Fruit fly (Drosophila melanogaster) whole organism, embryonic: ENCODE measurements around the gene Mabi.
A peak's percentile ranks its signal among the peaks of the same experiment; 100 is the strongest.

Source experiments
- CG10543 ChIP-seq: fragments of 200-800 bp; sonication (Bioruptor generic); optimal IDR thresholded peaks from 3 replicates; lab custom pipeline; 2017; ENCODE audit warnings: missing biosample characterization, mild to moderate bottlenecking, missing genetic modification characterization, moderate library complexity
- CG11247 ChIP-seq: fragments of 200-800 bp; sonication (Bioruptor generic); IDR thresholded peaks from 2 replicates; pipeline ENCODE4 v1.3.6; 2022; ENCODE audit warnings: missing biosample characterization, missing genetic modification characterization
- CG1233 ChIP-seq: fragments of 200-800 bp; sonication (Bioruptor generic); optimal IDR thresholded peaks from 4 replicates; lab custom pipeline; 2018; ENCODE audit warnings: missing biosample characterization, mild to moderate bottlenecking, missing genetic modification characterization
- CG12769 ChIP-seq: fragments of 200-800 bp; sonication (Bioruptor generic); optimal IDR thresholded peaks from 2 replicates; lab custom pipeline; 2019; ENCODE audit warnings: missing biosample characterization, mild to moderate bottlenecking, missing genetic modification characterization, moderate library complexity
- CG13775 ChIP-seq: fragments of 200-800 bp; sonication (Bioruptor generic); optimal IDR thresholded peaks from 3 replicates; lab custom pipeline; 2017; ENCODE audit warnings: missing biosample characterization, mild to moderate bottlenecking, missing genetic modification characterization
- CG1529 ChIP-seq: fragments of 200-800 bp; sonication (Bioruptor generic); optimal IDR thresholded peaks from 3 replicates; lab custom pipeline; 2018; ENCODE audit warnings: missing biosample characterization, missing genetic modification characterization
- CG1602 ChIP-seq: fragments of 200-800 bp; sonication (Bioruptor generic); optimal IDR thresholded peaks from 3 replicates; lab custom pipeline; 2016; ENCODE audit warnings: missing biosample characterization, missing genetic modification characterization
- CG17829 ChIP-seq: fragments of 200-800 bp; optimal IDR thresholded peaks from 2 replicates; lab custom pipeline; 2019; ENCODE audit warnings: missing biosample characterization, mild to moderate bottlenecking, missing genetic modification characterization, moderate library complexity
- CG18011 ChIP-seq: fragments of 200-800 bp; sonication (Bioruptor generic); optimal IDR thresholded peaks from 2 replicates; lab custom pipeline; 2017; ENCODE audit warnings: missing biosample characterization, missing genetic modification characterization, mild to moderate bottlenecking, moderate library complexity, missing genotype
- CG31441 ChIP-seq: fragments of 200-800 bp; sonication (Bioruptor generic); IDR thresholded peaks from 2 replicates; pipeline ENCODE4 v1.3.6; 2022; ENCODE audit warnings: missing biosample characterization, missing genetic modification characterization
- CG32767 ChIP-seq: fragments of 200-800 bp; sonication (Bioruptor generic); IDR thresholded peaks from 2 replicates; pipeline ENCODE4 v1.3.6; 2022; ENCODE audit warnings: missing biosample characterization, missing genetic modification characterization
- CG4360 ChIP-seq: fragments of 200-800 bp; sonication (Bioruptor generic); IDR thresholded peaks from 2 replicates; pipeline ENCODE4 v1.3.6; 2022; ENCODE audit warnings: missing biosample characterization, missing genetic modification characterization
- CG5953 ChIP-seq: fragments of 200-800 bp; sonication (Bioruptor generic); IDR thresholded peaks from 2 replicates; pipeline ENCODE4 v1.3.6; 2022; ENCODE audit warnings: missing biosample characterization, missing genetic modification characterization
- CG6175 ChIP-seq: fragments of 200-800 bp; sonication (Bioruptor generic); IDR thresholded peaks from 3 replicates; pipeline ENCODE4 v1.3.6; 2022; ENCODE audit warnings: missing biosample characterization, missing genetic modification characterization
- Dad ChIP-seq: fragments of 200-800 bp; sonication (Bioruptor generic); optimal IDR thresholded peaks from 3 replicates; lab custom pipeline; 2016; ENCODE audit warnings: missing biosample characterization, missing genetic modification characterization
- Deaf1 ChIP-seq: fragments of 200-800 bp; optimal IDR thresholded peaks from 3 replicates; lab custom pipeline; 2019; ENCODE audit warnings: missing biosample characterization, mild to moderate bottlenecking, missing genetic modification characterization, moderate library complexity
- HLHmδ ChIP-seq: fragments of 200-800 bp; sonication (Bioruptor generic); optimal IDR thresholded peaks from 2 replicates; lab custom pipeline; 2018; ENCODE audit warnings: missing biosample characterization, mild to moderate bottlenecking, missing genetic modification characterization, moderate library complexity
- HmgZ ChIP-seq: fragments of 200-800 bp; sonication (Bioruptor generic); optimal IDR thresholded peaks from 2 replicates; lab custom pipeline; 2018; ENCODE audit warnings: missing biosample characterization, mild to moderate bottlenecking, missing genetic modification characterization
- Hr78 ChIP-seq, 2 experiments: fragments of 200-800 bp in 1 of 2; fragments of >200 bp in 1 of 2; sonication (Bioruptor generic) in 1 of 2; optimal IDR thresholded peaks; 2 replicates each; lab custom pipeline; 2017 to 2019; ENCODE audit warnings: missing biosample characterization in 2 of 2, missing genetic modification characterization in 2 of 2, mild to moderate bottlenecking in 1 of 2, moderate library complexity in 1 of 2
- Kr ChIP-seq: fragments of 200-800 bp; sonication (Bioruptor generic); optimal IDR thresholded peaks from 2 replicates; lab custom pipeline; 2017; ENCODE audit warnings: missing biosample characterization, mild to moderate bottlenecking, missing genetic modification characterization
- Lim3 ChIP-seq: fragments of 200-800 bp; sonication (Bioruptor generic); IDR thresholded peaks from 2 replicates; pipeline ENCODE4 v1.3.6; 2022; ENCODE audit warnings: missing biosample characterization, missing genetic modification characterization
- Mad ChIP-seq: fragments of 200-800 bp; sonication (Bioruptor generic); optimal IDR thresholded peaks from 2 replicates; lab custom pipeline; 2016; ENCODE audit warnings: missing biosample characterization, missing genetic modification characterization
- Med ChIP-seq: fragments of 200-800 bp; sonication (Bioruptor generic); peaks from one replicate; lab custom pipeline; 2016; ENCODE audit warnings: missing biosample characterization, missing genetic modification characterization, mild to moderate bottlenecking, inconsistent platforms, moderate library complexity
- Xrp1 ChIP-seq: fragments of 200-800 bp; sonication (Bioruptor generic); IDR thresholded peaks from 2 replicates; pipeline ENCODE4 v1.3.6; 2022; ENCODE audit warnings: missing biosample characterization, missing genetic modification characterization
- ap ChIP-seq: fragments of 200-800 bp; sonication (Bioruptor generic); IDR thresholded peaks from 2 replicates; pipeline ENCODE4 v1.3.6; 2022; ENCODE audit warnings: missing biosample characterization, missing genetic modification characterization
- bbx ChIP-seq: fragments of 200-800 bp; sonication (Bioruptor generic); IDR thresholded peaks from 2 replicates; pipeline ENCODE4 v1.3.6; 2022; ENCODE audit warnings: missing biosample characterization, missing genetic modification characterization; ENCODE audit not compliant: partially characterized antibody
- bsh ChIP-seq, 2 experiments: fragments of 200-800 bp; sonication (Bioruptor generic); optimal IDR thresholded peaks; 2 replicates each; lab custom pipeline; 2017 to 2018; ENCODE audit warnings: mild to moderate bottlenecking in 2 of 2, missing biosample characterization in 2 of 2, missing genetic modification characterization in 2 of 2, moderate library complexity in 1 of 2
- cg ChIP-seq: fragments of 200-800 bp; sonication (Bioruptor generic); optimal IDR thresholded peaks from 3 replicates; lab custom pipeline; 2019; ENCODE audit warnings: missing biosample characterization, mild to moderate bottlenecking, missing genetic modification characterization, moderate library complexity
- chinmo ChIP-seq: fragments of 200-800 bp; sonication (Bioruptor generic); IDR thresholded peaks from 4 replicates; pipeline ENCODE4 v1.3.6; 2022; ENCODE audit warnings: missing biosample characterization, missing genetic modification characterization; ENCODE audit not compliant: partially characterized antibody
- disco-r ChIP-seq: fragments of 200-800 bp; sonication (Bioruptor generic); optimal IDR thresholded peaks from 2 replicates; lab custom pipeline; 2016; ENCODE audit warnings: missing biosample characterization, missing genetic modification characterization
- dpn ChIP-seq, 2 experiments: fragments of 200-800 bp; sonication (Bioruptor generic); optimal IDR thresholded peaks; 3 replicates each; lab custom pipeline; 2016; ENCODE audit warnings: missing biosample characterization in 2 of 2, missing genetic modification characterization in 2 of 2
- gcm2 ChIP-seq: fragments of 200-800 bp; sonication (Bioruptor generic); optimal IDR thresholded peaks from 2 replicates; lab custom pipeline; 2016; ENCODE audit warnings: missing biosample characterization, missing genetic modification characterization
- hkb ChIP-seq, 2 experiments: fragments of 200-800 bp in 1 of 2; fragments of >200 bp in 1 of 2; sonication (Bioruptor generic) in 1 of 2; IDR thresholded peaks in 1 of 2; optimal IDR thresholded peaks in 1 of 2; 2 replicates each; pipeline versions ENCODE4 v1.3.6 to Lab custom; 2017 to 2022; ENCODE audit warnings: missing biosample characterization in 1 of 2, missing genetic modification characterization in 1 of 2
- hth ChIP-seq: fragments of >200 bp; optimal IDR thresholded peaks from 2 replicates; lab custom pipeline; 2017; ENCODE audit warnings: inconsistent platforms
- jigr1 ChIP-seq: fragments of 200-800 bp; sonication (Bioruptor generic); IDR thresholded peaks from 3 replicates; pipeline ENCODE4 v1.3.6; 2022; ENCODE audit warnings: missing biosample characterization, missing genetic modification characterization
- kni ChIP-seq: fragments of 200-800 bp; sonication (Bioruptor generic); optimal IDR thresholded peaks from 3 replicates; lab custom pipeline; 2017; ENCODE audit warnings: mild to moderate bottlenecking, missing biosample characterization, missing genetic modification reagents, missing genetic modification characterization
- prd ChIP-seq, 3 experiments: fragments of >200 bp in 2 of 3; fragments of 200-800 bp in 1 of 3; sonication (Bioruptor generic) in 1 of 3; optimal IDR thresholded peaks in 2 of 3; IDR thresholded peaks in 1 of 3; 2 replicates in 2 of 3; 3 replicates in 1 of 3; pipeline versions ENCODE4 v1.3.6 to Lab custom; 2017 to 2022; ENCODE audit warnings: missing biosample characterization in 1 of 3, missing genetic modification characterization in 1 of 3
- sd ChIP-seq: fragments of 200-800 bp; sonication (Bioruptor generic); optimal IDR thresholded peaks from 3 replicates; lab custom pipeline; 2018; ENCODE audit warnings: missing biosample characterization, mild to moderate bottlenecking, missing genetic modification characterization, moderate library complexity
- shn ChIP-seq: fragments of 200-800 bp; sonication (Bioruptor generic); optimal IDR thresholded peaks from 3 replicates; lab custom pipeline; 2016; ENCODE audit warnings: missing biosample characterization, missing genetic modification characterization
- slou ChIP-seq: fragments of 200-800 bp; sonication (Bioruptor generic); optimal IDR thresholded peaks from 3 replicates; lab custom pipeline; 2016; ENCODE audit warnings: missing biosample characterization, missing genetic modification characterization
- sna ChIP-seq: fragments of 200-800 bp; sonication (Bioruptor generic); IDR thresholded peaks from 2 replicates; pipeline ENCODE4 v1.3.6; 2022; ENCODE audit warnings: missing biosample characterization, missing genetic modification characterization; ENCODE audit not compliant: partially characterized antibody
- tgo ChIP-seq: fragments of 200-800 bp; sonication (Bioruptor generic); IDR thresholded peaks from 3 replicates; pipeline ENCODE4 v1.3.6; 2022; ENCODE audit warnings: missing biosample characterization, missing genetic modification characterization
- toy ChIP-seq: fragments of 200-800 bp; sonication (Bioruptor generic); IDR thresholded peaks from 2 replicates; pipeline ENCODE4 v1.3.6; 2022; ENCODE audit warnings: missing biosample characterization, missing genetic modification characterization
- ttk ChIP-seq: fragments of 200-800 bp; sonication (Bioruptor generic); IDR thresholded peaks from 2 replicates; pipeline ENCODE4 v2.1.2; 2022; ENCODE audit warnings: missing biosample characterization, missing genetic modification characterization
- usp ChIP-seq: fragments of >200 bp; optimal IDR thresholded peaks from 2 replicates; lab custom pipeline; 2017; ENCODE audit warnings: missing biosample characterization, missing genetic modification characterization
- z ChIP-seq: fragments of 200-800 bp; sonication (Bioruptor generic); IDR thresholded peaks from 3 replicates; pipeline ENCODE4 v1.3.6; 2022; ENCODE audit warnings: missing biosample characterization, missing genetic modification characterization

Gene Mabi

dm6 chr2L:13260740-13261139, 26.3 kb upstream of the Mabi start, which contains the start of gene CG44085 (continued):
- no peak for TF ChIP-seq hkb (optimal IDR thresholded peaks at IDR 0.05; lab: Kevin White, UChicago)
- TF ChIP-seq hkb (GFP tag; IDR thresholded peaks at IDR 0.05; lab: Robert Waterston, UW), result no peak
- peak; percentile 53 for TF ChIP-seq Med
- no peak for TF ChIP-seq CG13775 (GFP tag; lab: Kevin White, UChicago)
- TF ChIP-seq gcm2 (GFP tag; lab: Kevin White, UChicago), result no peak
- TF ChIP-seq prd (optimal IDR thresholded peaks at IDR 0.05; lab: Kevin White, UChicago), result no peak
- no peak for TF ChIP-seq prd (GFP tag; IDR thresholded peaks at IDR 0.05; lab: Robert Waterston, UW)
- no peak for TF ChIP-seq ap (GFP tag; lab: Robert Waterston, UW)
- TF ChIP-seq CG1602, result no peak
- TF ChIP-seq slou (GFP tag; lab: Kevin White, UChicago), result no peak
- no peak for TF ChIP-seq tgo (GFP tag; lab: Robert Waterston, UW)
- no peak for TF ChIP-seq shn (GFP tag; lab: Kevin White, UChicago)
- peak; percentile 26 for TF ChIP-seq sd (tag; lab: Kevin White, UChicago)
- TF ChIP-seq CG17829, result no peak
- no peak for TF ChIP-seq CG32767 (GFP tag; lab: Robert Waterston, UW)
- no peak for TF ChIP-seq ttk (GFP tag; lab: Robert Waterston, UW)
- no peak for TF ChIP-seq Lim3 (GFP tag; lab: Robert Waterston, UW)
- peak; percentile 44 for TF ChIP-seq CG10543 (GFP tag; lab: Kevin White, UChicago)
- TF ChIP-seq sna, result no peak
- no peak for TF ChIP-seq disco-r
- no peak for TF ChIP-seq Mad (GFP tag; lab: Kevin White, UChicago)
- no peak for TF ChIP-seq Xrp1
- TF ChIP-seq Kr (GFP tag; lab: Kevin White, UChicago), result no peak
- no peak for TF ChIP-seq toy (GFP tag; lab: Robert Waterston, UW)
- TF ChIP-seq CG6175, result no peak
- TF ChIP-seq chinmo (GFP tag; lab: Robert Waterston, UW), result 0 out of 4 replicates have a peak, but pooled peaks have one; percentile 9
- peak; percentile 52 for TF ChIP-seq cg (GFP tag; lab: Kevin White, UChicago)
- TF ChIP-seq CG4360, result no peak
- no peak for TF ChIP-seq dpn (GFP tag; optimal IDR thresholded peaks at IDR 0.05; lab: Kevin White, UChicago)
- peak; percentile 75 for TF ChIP-seq Deaf1 (tag; lab: Kevin White, UChicago)
- TF ChIP-seq HmgZ (tag; lab: Kevin White, UChicago), result no peak
- no peak for TF ChIP-seq Dad (GFP tag; lab: Kevin White, UChicago)
- TF ChIP-seq HLHmδ (GFP tag; lab: Kevin White, UChicago), result no peak
- no peak for TF ChIP-seq bsh (GFP tag; optimal IDR thresholded peaks at IDR 0.05; lab: Kevin White, UChicago)
- no peak for TF ChIP-seq hth (lab: Kevin White, UChicago)
- no peak for TF ChIP-seq jigr1 (GFP tag; lab: Robert Waterston, UW)
- TF ChIP-seq bbx (GFP tag; lab: Robert Waterston, UW), result no peak
- no peak for TF ChIP-seq CG1233 (GFP tag; lab: Kevin White, UChicago)
- no peak for TF ChIP-seq CG1529 (GFP tag; lab: Kevin White, UChicago)
- no peak for TF ChIP-seq Hr78 (GFP tag; optimal IDR thresholded peaks at IDR 0.05; lab: Kevin White, UChicago)
- TF ChIP-seq CG5953 (GFP tag; lab: Robert Waterston, UW), result no peak
- no peak for TF ChIP-seq kni (GFP tag; lab: Kevin White, UChicago)
- no peak for TF ChIP-seq CG31441
- TF ChIP-seq CG18011, result no peak
- no peak for TF ChIP-seq CG11247 (GFP tag; lab: Robert Waterston, UW)
- 0 out of 3 replicates have a peak, but pooled peaks have one; percentile 40 for TF ChIP-seq z (GFP tag; lab: Robert Waterston, UW)
- peak; percentile 32 for TF ChIP-seq CG12769 (tag; lab: Kevin White, UChicago)
- TF ChIP-seq usp (GFP tag; lab: Kevin White, UChicago), result no peak
